Worm (Caenorhabditis elegans) whole organism, early embryonic: ENCODE results near the gene cec-5.
"Not testable (repeated sequence)": the region's sequence is repeated elsewhere in the genome, so short reads cannot be mapped to it uniquely, and the experiment has no call there.

Experiments used
- B0310.2 ChIP-seq: sonication (generic microtip); optimal IDR thresholded peaks from 2 replicates; lab custom pipeline; 2016; ENCODE audit warnings: mild to moderate bottlenecking, missing genetic modification characterization, missing compliant biosample characterization
- F13C5.2 ChIP-seq: sonication (generic microtip); optimal IDR thresholded peaks from 2 replicates; lab custom pipeline; 2017; ENCODE audit warnings: mild to moderate bottlenecking, missing genetic modification characterization, inconsistent platforms, missing compliant biosample characterization
- aly-1 ChIP-seq: sonication (generic microtip); optimal IDR thresholded peaks from 2 replicates; lab custom pipeline; 2016; ENCODE audit warnings: missing genetic modification characterization, missing compliant biosample characterization
- ama-1 ChIP-seq: fragments of 150-350 bp; optimal IDR thresholded peaks from 2 replicates; lab custom pipeline; 2014
- ceh-13 ChIP-seq: fragments of 200-800 bp; sonication (Bioruptor generic); optimal IDR thresholded peaks from 2 replicates; lab custom pipeline; 2018; ENCODE audit warnings: mild to moderate bottlenecking, missing genetic modification characterization, missing compliant biosample characterization
- ceh-36 ChIP-seq: sonication (generic microtip); optimal IDR thresholded peaks from 2 replicates; lab custom pipeline; 2016; ENCODE audit warnings: missing genetic modification characterization, inconsistent platforms, missing compliant biosample characterization
- ets-7 ChIP-seq: sonication (generic microtip); optimal IDR thresholded peaks from 2 replicates; lab custom pipeline; 2016; ENCODE audit warnings: missing genotype, missing genetic modification characterization, missing compliant biosample characterization
- flt-1 ChIP-seq: fragments of 200-800 bp; sonication (Bioruptor generic); IDR thresholded peaks from 2 replicates; pipeline ENCODE4 v1.3.6; 2022; ENCODE audit warnings: missing genetic modification characterization, missing compliant biosample characterization
- hmbx-1 ChIP-seq: sonication (generic microtip); optimal IDR thresholded peaks from 2 replicates; lab custom pipeline; 2016; ENCODE audit warnings: mild to moderate bottlenecking, missing genetic modification characterization, missing compliant biosample characterization
- hmg-4 ChIP-seq: fragments of 200-800 bp; sonication (Bioruptor generic); optimal IDR thresholded peaks from 2 replicates; lab custom pipeline; 2018; ENCODE audit warnings: mild to moderate bottlenecking, missing genetic modification characterization, missing compliant biosample characterization
- hnd-1 ChIP-seq: sonication (generic microtip); optimal IDR thresholded peaks from 2 replicates; lab custom pipeline; 2016; ENCODE audit warnings: missing genetic modification characterization, missing compliant biosample characterization
- pes-1 ChIP-seq: fragments of 200-800 bp; sonication (Bioruptor generic); IDR thresholded peaks from 2 replicates; pipeline ENCODE4 v1.3.6; 2022; ENCODE audit warnings: missing genetic modification reagents, missing genetic modification characterization, missing compliant biosample characterization
- scrt-1 ChIP-seq: fragments of 200-800 bp; sonication (Bioruptor generic); IDR thresholded peaks from 2 replicates; pipeline ENCODE4 v1.3.6; 2022; ENCODE audit warnings: missing genetic modification characterization, missing compliant biosample characterization
- sea-1 ChIP-seq: fragments of 200-800 bp; sonication (Bioruptor generic); conservative IDR thresholded peaks from 2 replicates; pipeline ENCODE4 v1.3.6; 2022; ENCODE audit warnings: missing genetic modification characterization, missing compliant biosample characterization
- tbx-11 ChIP-seq: fragments of 200-800 bp; sonication (Bioruptor generic); IDR thresholded peaks from 2 replicates; pipeline ENCODE4 v1.3.6; 2022; ENCODE audit warnings: missing genetic modification characterization, missing compliant biosample characterization
- tbx-37 ChIP-seq: fragments of 200-800 bp; sonication (Bioruptor generic); conservative IDR thresholded peaks from 2 replicates; pipeline ENCODE4 v1.3.6; 2022; ENCODE audit warnings: missing genetic modification reagents, missing genetic modification characterization, missing compliant biosample characterization
- tra-4 ChIP-seq: sonication (generic microtip); optimal IDR thresholded peaks from 2 replicates; lab custom pipeline; 2017; ENCODE audit warnings: missing genetic modification characterization, missing compliant biosample characterization

cec-5 gene

DNA sequence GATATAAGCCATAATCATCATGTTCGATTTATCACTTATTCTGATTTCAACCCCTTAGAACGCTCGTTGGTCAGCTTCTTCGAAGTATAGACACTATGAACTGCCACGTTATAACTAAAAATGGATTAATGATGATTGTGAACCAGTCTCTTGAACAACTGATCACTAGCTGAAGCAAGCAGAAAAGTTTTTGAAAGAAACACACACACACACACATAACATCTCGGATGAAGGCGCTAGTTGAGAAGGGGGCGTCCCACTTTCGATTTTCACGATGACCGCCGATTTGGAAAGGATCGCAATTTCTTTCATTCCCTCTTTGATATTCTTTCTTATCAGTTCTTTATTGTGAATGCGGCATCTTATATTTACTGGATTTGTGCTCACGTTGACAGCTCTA, 11.3 kb downstream of the cec-5 start, which contains the start of gene clec-180:
clec-180 (plus strand) TSS at position 301 of the 400 bp plus-strand sequence.
- TF ChIP-seq pes-1 (no peak), B0310.2 (no peak), ama-1 (lab: Kevin White, UChicago) (no peak)

DNA sequence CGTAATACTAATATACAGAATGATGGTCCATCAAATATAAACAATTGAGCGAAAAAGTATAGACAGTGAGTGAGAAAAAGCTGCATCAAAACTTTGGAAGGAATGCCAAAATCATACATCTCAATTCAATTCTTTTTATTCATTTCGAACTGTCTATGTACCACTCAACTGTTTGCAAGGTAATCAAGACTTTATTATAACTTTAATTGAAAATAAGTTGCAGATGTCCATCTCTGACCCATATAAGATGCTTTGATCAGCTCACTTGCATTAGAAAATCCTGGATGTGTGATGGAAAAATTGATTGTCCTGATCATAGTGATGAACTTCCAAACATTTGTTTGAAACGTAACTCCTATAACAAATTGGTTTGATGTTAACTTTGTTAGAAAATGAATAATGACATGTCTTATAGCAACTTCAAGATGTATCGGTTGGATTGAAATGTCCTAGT, 12.3 kb downstream of the cec-5 start, which contains the start of gene F32E10.8:
F32E10.8 (plus strand) TSS at position 51 of the 454 bp plus-strand sequence.
- TF ChIP-seq hnd-1 (tag; lab: Kevin White, UChicago) (no peak), ceh-36 (tag; lab: Kevin White, UChicago) (no peak), aly-1 (tag; lab: Kevin White, UChicago) (no peak), ama-1 (lab: Kevin White, UChicago) (no peak), F13C5.2 (tag; lab: Kevin White, UChicago) (no peak), pes-1 (no peak), tra-4 (tag; lab: Kevin White, UChicago) (no peak), sea-1 (GFP tag; lab: Robert Waterston, UW) (no peak), hmg-4 (GFP tag; lab: Kevin White, UChicago) (no peak), B0310.2 (no peak)

ce11 chrIV:7563850-7564249, 16.1 kb downstream of the cec-5 start, which contains the start of gene F32E10.9:
Gene F32E10.9 (minus strand): TSS chrIV:7563950.
- TF ChIP-seq aly-1, hnd-1, tra-4 (tag; lab: Kevin White, UChicago): not testable (repeated sequence)

DNA sequence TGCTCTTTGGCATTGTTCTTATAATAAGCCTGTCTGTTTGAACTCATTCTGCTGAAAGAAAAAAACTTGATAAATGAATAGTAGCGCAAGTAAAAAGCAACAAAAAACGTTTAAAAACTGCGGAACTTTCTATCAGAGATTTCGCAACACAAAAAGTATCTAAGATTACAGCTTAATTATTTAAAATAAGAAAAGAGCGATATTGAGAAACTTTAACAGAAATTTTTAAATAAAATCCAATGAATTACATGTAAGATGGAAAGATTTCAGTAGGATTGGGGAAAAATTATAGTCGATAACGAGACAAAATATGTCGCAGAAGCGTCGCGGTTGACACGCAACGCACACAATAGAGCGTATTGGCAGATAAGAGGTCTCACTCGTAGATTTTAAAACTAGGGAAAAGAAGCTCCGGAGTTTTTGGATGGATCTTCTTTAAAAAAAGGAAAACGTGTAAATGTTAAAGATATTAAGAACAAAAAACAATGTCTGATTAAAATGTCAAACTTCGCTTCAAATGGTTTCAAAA, 18.2 kb downstream of the cec-5 start, which contains the start of gene ima-3:
ima-3 (minus strand) TSS at position 51 of the 529 bp plus-strand sequence.
- TF ChIP-seq sea-1 (GFP tag; lab: Robert Waterston, UW) (no peak), aly-1 (tag; lab: Kevin White, UChicago) (no peak), F13C5.2 (tag; lab: Kevin White, UChicago) (no peak), flt-1 (no peak), tbx-37 (GFP tag; lab: Robert Waterston, UW) (0 out of 2 replicates have a peak, but pooled peaks have one; percentile 21), ceh-36 (tag; lab: Kevin White, UChicago) (no peak), ama-1 (lab: Kevin White, UChicago) (no peak)

- TF ChIP-seq F13C5.2 (tag; lab: Kevin White, UChicago), result no peak
- no peak for TF ChIP-seq sea-1 (GFP tag; lab: Robert Waterston, UW)
- no peak for TF ChIP-seq ceh-13 (GFP tag; lab: Kevin White, UChicago)
- TF ChIP-seq flt-1, result no peak
- no peak for TF ChIP-seq hmbx-1 (tag; lab: Kevin White, UChicago)
- no peak for TF ChIP-seq hmg-4 (GFP tag; lab: Kevin White, UChicago)
- no peak for TF ChIP-seq pes-1
- TF ChIP-seq B0310.2, result no peak
Observed at ce11 chrIV:7559237-7559636, 20.7 kb downstream of the cec-5 start.

DNA sequence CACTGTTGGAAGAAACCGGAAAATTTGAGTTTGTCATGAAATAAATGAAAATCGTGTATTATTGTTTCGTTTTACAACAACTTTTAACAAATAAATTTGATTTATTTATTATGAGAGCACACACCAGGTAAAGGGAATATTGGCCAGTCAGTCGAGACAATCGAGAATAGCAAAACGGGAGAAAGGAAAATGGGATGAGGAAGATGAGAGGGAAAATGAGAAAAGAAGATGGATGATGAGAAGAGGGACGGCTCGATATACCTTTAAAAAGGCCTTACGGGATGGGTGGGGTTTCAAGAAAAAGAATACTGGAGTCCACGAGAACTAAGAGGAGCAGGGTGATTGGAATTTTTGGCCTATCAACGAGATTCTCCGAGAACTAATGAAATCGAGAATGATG, 21.3 kb downstream of the cec-5 start:
- TF ChIP-seq pes-1 (no peak), hmbx-1 (tag; lab: Kevin White, UChicago) (no peak), tbx-37 (GFP tag; lab: Robert Waterston, UW) (no peak), ama-1 (lab: Kevin White, UChicago) (no peak), sea-1 (GFP tag; lab: Robert Waterston, UW) (no peak), B0310.2 (no peak), ceh-36 (tag; lab: Kevin White, UChicago) (no peak), ets-7 (tag; lab: Kevin White, UChicago) (no peak), F13C5.2 (tag; lab: Kevin White, UChicago) (no peak), flt-1 (no peak), hmg-4 (GFP tag; lab: Kevin White, UChicago) (no peak), aly-1 (tag; lab: Kevin White, UChicago) (no peak), tra-4 (tag; lab: Kevin White, UChicago) (no peak)

DNA sequence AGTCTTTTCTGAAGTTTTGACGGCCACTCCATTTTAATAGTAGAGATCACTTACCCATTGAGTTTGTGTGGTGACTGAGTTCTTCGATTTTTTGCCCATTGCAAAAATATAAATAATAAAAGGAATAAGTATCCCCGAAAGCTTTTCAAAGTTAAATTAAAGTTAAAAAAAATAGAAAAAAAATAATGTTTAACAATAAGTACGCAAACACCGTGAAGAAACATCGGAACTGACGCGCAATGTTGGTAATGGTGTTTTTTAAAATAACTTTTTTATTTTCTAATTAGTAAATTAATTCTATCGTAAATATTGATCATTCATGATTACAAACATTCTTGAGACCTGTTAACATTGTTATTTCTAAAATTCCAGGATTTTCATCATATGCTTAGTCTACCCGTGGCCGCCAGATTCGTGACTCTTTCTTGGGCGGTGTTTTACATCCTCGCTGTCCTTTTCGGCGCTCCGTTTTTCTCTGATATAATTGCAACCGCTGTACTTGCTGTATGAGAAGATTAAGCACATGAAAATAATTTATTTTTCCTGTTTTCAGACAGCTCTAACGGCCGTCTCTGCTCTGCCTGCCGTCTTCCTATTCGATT, 23.5 kb downstream of the cec-5 start, which contains the start of the genes F49E8.7, F49E8.8 and nprl-2:
F49E8.7 (minus strand) TSS at position 101 of the 602 bp plus-strand sequence.
F49E8.8 (plus strand) TSS at position 373 of the 602 bp plus-strand sequence.
nprl-2 (plus strand) TSS at position 552 of the 602 bp plus-strand sequence.
- TF ChIP-seq tbx-11 (GFP tag; lab: Robert Waterston, UW) (no peak), aly-1 (tag; lab: Kevin White, UChicago) (no peak), ama-1 (lab: Kevin White, UChicago) (no peak), scrt-1 (GFP tag; lab: Robert Waterston, UW) (no peak), pes-1 (no peak), F13C5.2 (tag; lab: Kevin White, UChicago) (no peak), ceh-36 (tag; lab: Kevin White, UChicago) (no peak), hmbx-1 (tag; lab: Kevin White, UChicago) (no peak), B0310.2 (no peak), tra-4 (tag; lab: Kevin White, UChicago) (no peak), hmg-4 (GFP tag; lab: Kevin White, UChicago) (no peak)

DNA sequence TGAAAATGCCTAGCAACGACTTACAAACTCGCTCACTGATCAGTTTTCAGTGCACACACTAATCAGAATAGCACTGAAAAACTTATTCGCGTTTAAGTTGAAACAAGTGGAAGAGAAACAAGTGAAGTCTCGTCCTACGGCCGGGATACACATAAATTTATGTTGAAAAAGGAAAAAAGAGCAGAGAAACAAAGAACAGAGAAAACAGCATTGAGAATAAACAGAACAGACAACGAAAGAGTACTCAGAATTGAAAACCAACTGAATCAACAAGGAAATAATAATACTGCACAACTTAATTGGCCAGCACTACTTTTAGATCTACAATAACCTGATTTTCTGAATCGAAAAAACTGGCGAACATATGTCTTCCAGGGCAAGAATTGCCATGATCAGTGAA, 25.6 kb downstream of the cec-5 start, which contains the start of gene F49E8.6:
F49E8.6 (minus strand) TSS at position 317 of the 400 bp plus-strand sequence.
- TF ChIP-seq ceh-36 (tag; lab: Kevin White, UChicago) (no peak), flt-1 (no peak), hnd-1 (tag; lab: Kevin White, UChicago) (no peak), hmbx-1 (tag; lab: Kevin White, UChicago) (no peak), ama-1 (lab: Kevin White, UChicago) (no peak), tra-4 (tag; lab: Kevin White, UChicago) (no peak), ceh-13 (GFP tag; lab: Kevin White, UChicago) (no peak)
